Worm (Caenorhabditis elegans): ENCODE measurements around the gene utp-20.
A peak's percentile ranks its signal among the peaks of the same experiment; 100 is the strongest.

The utp-20 gene

ce11 chrII:6535957-6536424, at the start of gene utp-20:
TSS of gene utp-20 (plus strand) at chrII:6536374.
- TF ChIP-seq unc-42 (tag; optimal IDR thresholded peaks at IDR 0.05): peak; percentile 81
- TF ChIP-seq mec-3 (tag; optimal IDR thresholded peaks at IDR 0.05; ENCODE audit: borderline replicate concordance): no peak
- no peak for TF ChIP-seq unc-55 (GFP tag; optimal IDR thresholded peaks at IDR 0.05)
- TF ChIP-seq hlh-30 (tag; optimal IDR thresholded peaks at IDR 0.05; ENCODE audit: insufficient read depth): peak; percentile 70
- no peak for TF ChIP-seq pha-2 (tag; optimal IDR thresholded peaks at IDR 0.05)
- TF ChIP-seq eyg-1 (tag; optimal IDR thresholded peaks at IDR 0.05): no peak
- no peak for TF ChIP-seq zip-5 (tag; optimal IDR thresholded peaks at IDR 0.05)
- no peak for TF ChIP-seq T23F11.4 (GFP tag; optimal IDR thresholded peaks at IDR 0.05)
- TF ChIP-seq pros-1 (tag; optimal IDR thresholded peaks at IDR 0.05): no peak
- TF ChIP-seq ceh-31 (tag; optimal IDR thresholded peaks at IDR 0.05): peak; percentile 26
- TF ChIP-seq ama-1 (optimal IDR thresholded peaks at IDR 0.05): no peak
- no peak for TF ChIP-seq elt-4 (tag; optimal IDR thresholded peaks at IDR 0.05)
- no peak for TF ChIP-seq dmd-4 (tag; optimal IDR thresholded peaks at IDR 0.05; ENCODE audit: borderline replicate concordance)
- no peak for TF ChIP-seq ets-4 (tag; optimal IDR thresholded peaks at IDR 0.05)
- no peak for TF ChIP-seq fax-1 (tag; optimal IDR thresholded peaks at IDR 0.05)
- TF ChIP-seq ceh-14 (tag; optimal IDR thresholded peaks at IDR 0.05): no peak
- TF ChIP-seq nfya-1 (tag; optimal IDR thresholded peaks at IDR 0.05): peak; percentile 5

ce11 chrII:6489711-6490184, 46.4 kb upstream of the utp-20 start, which contains the start of the genes snr-3 and rsp-5:
TSS of gene snr-3 (minus strand) at chrII:6489761.
TSS of gene rsp-5 (plus strand) at chrII:6490165.
- TF ChIP-seq fax-1 (tag; optimal IDR thresholded peaks at IDR 0.05) (no peak), ceh-19 (GFP tag; optimal IDR thresholded peaks at IDR 0.05) (no peak), elt-2 (tag; optimal IDR thresholded peaks at IDR 0.05) (no peak), tbx-2 (tag; optimal IDR thresholded peaks at IDR 0.05) (peak; percentile 8), F13H6.1 (tag; optimal IDR thresholded peaks at IDR 0.05) (no peak), ceh-45 (GFP tag; IDR thresholded peaks at IDR 0.05) (no peak), ama-1 (optimal IDR thresholded peaks at IDR 0.05) (no peak), ahr-1 (tag; optimal IDR thresholded peaks at IDR 0.05) (no peak), nfya-1 (tag; optimal IDR thresholded peaks at IDR 0.05) (peak; percentile 79), pag-3 (tag; optimal IDR thresholded peaks at IDR 0.05; ENCODE audit: borderline replicate concordance) (no peak), syd-9 (tag; optimal IDR thresholded peaks at IDR 0.05) (no peak), tbx-7 (tag; optimal IDR thresholded peaks at IDR 0.05) (no peak)

- TF ChIP-seq ceh-34 (tag; optimal IDR thresholded peaks at IDR 0.05) (no peak), zip-5 (tag; optimal IDR thresholded peaks at IDR 0.05) (no peak), che-1 (tag; optimal IDR thresholded peaks at IDR 0.05) (no peak), pax-1 (tag; optimal IDR thresholded peaks at IDR 0.05) (no peak)
These were observed 45.0 kb upstream of the utp-20 start for ce11 chrII:6491187-6491586.

- peak; percentile 5 for TF ChIP-seq dve-1 (tag; optimal IDR thresholded peaks at IDR 0.05)
- TF ChIP-seq ceh-14 (tag; optimal IDR thresholded peaks at IDR 0.05): peak; percentile 75
- TF ChIP-seq ceh-18 (tag; optimal IDR thresholded peaks at IDR 0.05): peak; percentile 27
- peak; percentile 44 for TF ChIP-seq C38D4.7 (GFP tag; optimal IDR thresholded peaks at IDR 0.05)
- no peak for TF ChIP-seq odd-2 (tag; optimal IDR thresholded peaks at IDR 0.05)
- TF ChIP-seq ama-1 (optimal IDR thresholded peaks at IDR 0.05): no peak
- peak; percentile 19 for TF ChIP-seq zip-5 (tag; optimal IDR thresholded peaks at IDR 0.05)
- peak; percentile 41 for TF ChIP-seq ref-2 (tag; optimal IDR thresholded peaks at IDR 0.05)
- 0 out of 2 replicates have a peak, but pooled peaks have one; percentile 10 for TF ChIP-seq sox-2 (GFP tag; IDR thresholded peaks at IDR 0.05)
- TF ChIP-seq pros-1 (tag; optimal IDR thresholded peaks at IDR 0.05): peak; percentile 49
- peak; percentile 50 for TF ChIP-seq dmd-4 (tag; optimal IDR thresholded peaks at IDR 0.05; ENCODE audit: borderline replicate concordance)
- peak; percentile 67 for TF ChIP-seq tbx-2 (tag; optimal IDR thresholded peaks at IDR 0.05)
- no peak for TF ChIP-seq ceh-9 (tag; optimal IDR thresholded peaks at IDR 0.05)
- no peak for TF ChIP-seq ztf-16 (tag; optimal IDR thresholded peaks at IDR 0.05)
- TF ChIP-seq fkh-6 (tag; optimal IDR thresholded peaks at IDR 0.05): peak; percentile 12
- no peak for TF ChIP-seq pqm-1 (tag; optimal IDR thresholded peaks at IDR 0.05)
- TF ChIP-seq hlh-15 (tag; optimal IDR thresholded peaks at IDR 0.05): no peak
- peak; percentile 31 for TF ChIP-seq ceh-6 (GFP tag; optimal IDR thresholded peaks at IDR 0.05)
- TF ChIP-seq unc-55 (GFP tag; optimal IDR thresholded peaks at IDR 0.05): peak; percentile 59
- TF ChIP-seq eyg-1 (tag; optimal IDR thresholded peaks at IDR 0.05): peak; percentile 7
- peak; percentile 19 for TF ChIP-seq ceh-22 (tag; optimal IDR thresholded peaks at IDR 0.05)
- TF ChIP-seq fkh-10 (GFP tag; optimal IDR thresholded peaks at IDR 0.05): peak; percentile 10
- TF ChIP-seq sox-4 (tag; optimal IDR thresholded peaks at IDR 0.05): peak; percentile 13
These were observed 44.2 kb upstream of the utp-20 start, which contains the start of the genes T28D9.11 and T28D9.1 for ce11 chrII:6491817-6492452. TSS of gene T28D9.11 (minus strand) at chrII:6491993. TSS of gene T28D9.1 (plus strand) at chrII:6492402.
